Worm (Caenorhabditis elegans) whole organism, L3 larva: ENCODE data around the gene fbxc-52.

Experiments used
- R02D3.7 ChIP-seq: fragments of 150-350 bp; optimal IDR thresholded peaks from 2 replicates; lab custom pipeline; 2014; ENCODE audit warnings: missing biosample characterization, missing genetic modification characterization
- aly-2 ChIP-seq: fragments of 150-350 bp; optimal IDR thresholded peaks from 2 replicates; lab custom pipeline; 2014; ENCODE audit warnings: missing biosample characterization, missing genetic modification characterization
- ama-1 ChIP-seq: fragments of 150-350 bp; optimal IDR thresholded peaks from 2 replicates; lab custom pipeline; 2018
- ceh-28 ChIP-seq: fragments of 150-350 bp; optimal IDR thresholded peaks from 2 replicates; lab custom pipeline; 2014; ENCODE audit warnings: missing biosample characterization, missing genetic modification reagents, missing genetic modification characterization
- ceh-82 ChIP-seq: fragments of 150-350 bp; optimal IDR thresholded peaks from 2 replicates; lab custom pipeline; 2014; ENCODE audit warnings: missing biosample characterization, missing genetic modification characterization
- ceh-9 ChIP-seq: sonication (generic microtip); optimal IDR thresholded peaks from 2 replicates; lab custom pipeline; 2018; ENCODE audit warnings: missing biosample characterization, missing genetic modification characterization
- egl-27 ChIP-seq: sonication (generic microtip); optimal IDR thresholded peaks from 4 replicates; lab custom pipeline; 2017; ENCODE audit warnings: missing biosample characterization, missing genetic modification reagents, missing genetic modification characterization
- egl-5 ChIP-seq: fragments of 150-350 bp; optimal IDR thresholded peaks from 2 replicates; lab custom pipeline; 2017; ENCODE audit warnings: missing biosample characterization, missing genetic modification reagents, missing genetic modification characterization, inconsistent platforms
- elt-1 ChIP-seq: fragments of 150-350 bp; optimal IDR thresholded peaks from 2 replicates; lab custom pipeline; 2014; ENCODE audit warnings: missing biosample characterization, missing genetic modification characterization
- elt-2 ChIP-seq: sonication (generic microtip); optimal IDR thresholded peaks from 2 replicates; lab custom pipeline; 2016; ENCODE audit warnings: missing genetic modification reagents, mild to moderate bottlenecking, missing genetic modification characterization, missing compliant biosample characterization
- elt-3 ChIP-seq, 3 experiments: fragments of 150-350 bp in 1 of 3; sonication (generic microtip) in 2 of 3; optimal IDR thresholded peaks; 2 replicates in 2 of 3; 4 replicates in 1 of 3; lab custom pipeline; 2014 to 2017; ENCODE audit warnings: missing biosample characterization in 3 of 3, missing genetic modification characterization in 3 of 3
- eor-1 ChIP-seq, 2 experiments: fragments of 150-350 bp; optimal IDR thresholded peaks; 2 replicates each; lab custom pipeline; 2014 to 2018; ENCODE audit warnings: missing biosample characterization in 2 of 2, missing genetic modification characterization in 2 of 2
- fkh-10 ChIP-seq: sonication (generic microtip); optimal IDR thresholded peaks from 2 replicates; lab custom pipeline; 2017; ENCODE audit warnings: missing biosample characterization, missing genetic modification reagents, missing genetic modification characterization
- fkh-2 ChIP-seq: fragments of 150-350 bp; optimal IDR thresholded peaks from 2 replicates; lab custom pipeline; 2014; ENCODE audit warnings: missing biosample characterization, missing genetic modification reagents, missing genetic modification characterization
- fos-1 ChIP-seq: fragments of 150-350 bp; optimal IDR thresholded peaks from 2 replicates; lab custom pipeline; 2014; ENCODE audit warnings: missing biosample characterization, missing genetic modification characterization
- hmg-11 ChIP-seq: sonication (generic microtip); optimal IDR thresholded peaks from 2 replicates; lab custom pipeline; 2016; ENCODE audit warnings: missing genetic modification characterization, missing compliant biosample characterization
- lin-15B ChIP-seq: fragments of 150-350 bp; optimal IDR thresholded peaks from 2 replicates; lab custom pipeline; 2014; ENCODE audit warnings: missing biosample characterization, missing genetic modification characterization
- lin-39 ChIP-seq: fragments of 150-350 bp; optimal IDR thresholded peaks from 2 replicates; lab custom pipeline; 2018; ENCODE audit warnings: missing biosample characterization, missing genetic modification reagents, missing genetic modification characterization
- mdl-1 ChIP-seq: fragments of 150-350 bp; optimal IDR thresholded peaks from 2 replicates; lab custom pipeline; 2014; ENCODE audit warnings: missing biosample characterization, missing genetic modification characterization
- mml-1 ChIP-seq: fragments of 150-350 bp; sonication (generic microtip); optimal IDR thresholded peaks from 3 replicates; lab custom pipeline; 2014; ENCODE audit warnings: missing biosample characterization, missing genetic modification characterization
- nfya-1 ChIP-seq: sonication (generic microtip); optimal IDR thresholded peaks from 2 replicates; lab custom pipeline; 2017; ENCODE audit warnings: missing genetic modification characterization, mild to moderate bottlenecking, missing compliant biosample characterization, antibody characterized with exemption, moderate library complexity; ENCODE audit not compliant: insufficient read depth
- nhr-11 ChIP-seq: fragments of 150-350 bp; optimal IDR thresholded peaks from 2 replicates; lab custom pipeline; 2014; ENCODE audit warnings: missing biosample characterization, missing genetic modification characterization
- nhr-12 ChIP-seq: fragments of 150-350 bp; optimal IDR thresholded peaks from 2 replicates; lab custom pipeline; 2014; ENCODE audit warnings: missing biosample characterization, missing genetic modification characterization
- nhr-237 ChIP-seq: fragments of 150-350 bp; optimal IDR thresholded peaks from 2 replicates; lab custom pipeline; 2014; ENCODE audit warnings: missing biosample characterization, missing genetic modification characterization
- nhr-25 ChIP-seq: sonication (generic microtip); optimal IDR thresholded peaks from 2 replicates; lab custom pipeline; 2017; ENCODE audit warnings: missing biosample characterization, missing genetic modification characterization
- nhr-28 ChIP-seq: fragments of 150-350 bp; optimal IDR thresholded peaks from 2 replicates; lab custom pipeline; 2014; ENCODE audit warnings: missing biosample characterization, missing genetic modification characterization
- nhr-43 ChIP-seq: sonication (generic microtip); optimal IDR thresholded peaks from 2 replicates; lab custom pipeline; 2016; ENCODE audit warnings: mild to moderate bottlenecking, missing genetic modification characterization, missing compliant biosample characterization; ENCODE audit not compliant: poor library complexity, severe bottlenecking
- nhr-77 ChIP-seq: fragments of 150-350 bp; optimal IDR thresholded peaks from 2 replicates; lab custom pipeline; 2014; ENCODE audit warnings: missing biosample characterization, missing genetic modification characterization
- pha-4 ChIP-seq: fragments of 150-350 bp; optimal IDR thresholded peaks from 2 replicates; lab custom pipeline; 2014; ENCODE audit warnings: missing biosample characterization, missing genetic modification reagents, missing genetic modification characterization
- pqm-1 ChIP-seq: fragments of 150-350 bp; optimal IDR thresholded peaks from 2 replicates; lab custom pipeline; 2017; ENCODE audit warnings: missing biosample characterization, missing genetic modification characterization, inconsistent platforms
- sea-2 ChIP-seq: fragments of 150-350 bp; sonication (generic microtip); optimal IDR thresholded peaks from 4 replicates; lab custom pipeline; 2014; ENCODE audit warnings: missing biosample characterization, missing genetic modification reagents, missing genetic modification characterization
- skn-1 ChIP-seq: fragments of 150-350 bp; optimal IDR thresholded peaks from 2 replicates; lab custom pipeline; 2014; ENCODE audit warnings: missing biosample characterization, missing genetic modification characterization
- snpc-4 ChIP-seq: fragments of 150-350 bp; optimal IDR thresholded peaks from 2 replicates; lab custom pipeline; 2014; ENCODE audit warnings: missing biosample characterization, missing genetic modification characterization
- unc-39 ChIP-seq: sonication (generic microtip); optimal IDR thresholded peaks from 4 replicates; lab custom pipeline; 2017; ENCODE audit warnings: missing biosample characterization, missing genetic modification characterization
- zag-1 ChIP-seq: fragments of 150-350 bp; optimal IDR thresholded peaks from 2 replicates; lab custom pipeline; 2014; ENCODE audit warnings: missing biosample characterization, missing genetic modification characterization
- ztf-11 ChIP-seq: fragments of 150-350 bp; optimal IDR thresholded peaks from 2 replicates; lab custom pipeline; 2014; ENCODE audit warnings: missing biosample characterization, missing genetic modification characterization
- ztf-4 ChIP-seq: fragments of 150-350 bp; optimal IDR thresholded peaks from 2 replicates; lab custom pipeline; 2014; ENCODE audit warnings: missing biosample characterization, missing genetic modification characterization

Gene fbxc-52

ce11 chrII:3709255-3709654 is 7.8 kb upstream of the fbxc-52 start, which contains the start of gene srx-110:
TSS of gene srx-110 (plus strand) at chrII:3709555.
- TF ChIP-seq fkh-2 (tag; lab: Kevin White, UChicago) (no peak), elt-1 (no peak), snpc-4 (tag; lab: Kevin White, UChicago) (no peak), elt-3 (tag; optimal IDR thresholded peaks at IDR 0.05; lab: Kevin White, UChicago) (no peak), zag-1 (tag; lab: Kevin White, UChicago) (no peak), ztf-4 (tag; lab: Kevin White, UChicago) (no peak), nhr-77 (tag; lab: Kevin White, UChicago) (no peak), hmg-11 (no peak), ceh-82 (tag; lab: Kevin White, UChicago) (no peak), mdl-1 (tag; lab: Kevin White, UChicago) (no peak), nhr-43 (no peak), nhr-237 (tag; lab: Kevin White, UChicago) (no peak), sea-2 (no peak), egl-5 (tag; lab: Kevin White, UChicago) (no peak), nhr-11 (no peak), skn-1 (tag; lab: Kevin White, UChicago) (no peak), pqm-1 (tag; lab: Kevin White, UChicago) (no peak)

- TF ChIP-seq elt-3 (tag; optimal IDR thresholded peaks at IDR 0.05; lab: Kevin White, UChicago) (no peak), ceh-28 (tag; lab: Kevin White, UChicago) (no peak), unc-39 (tag; lab: Kevin White, UChicago) (no peak), mml-1 (tag; lab: Kevin White, UChicago) (no peak), snpc-4 (tag; lab: Kevin White, UChicago) (no peak), pha-4 (tag; lab: Kevin White, UChicago) (no peak), nhr-25 (tag; lab: Kevin White, UChicago) (no peak), egl-5 (tag; lab: Kevin White, UChicago) (no peak), ztf-4 (tag; lab: Kevin White, UChicago) (no peak), ama-1 (no peak), ceh-9 (tag; lab: Kevin White, UChicago) (no peak), lin-39 (tag; lab: Kevin White, UChicago) (no peak)
Measured at ce11 chrII:3711047-3711446, 6.0 kb upstream of the fbxc-52 start, which contains the start of gene fbxc-53. TSS of gene fbxc-53 (plus strand) at chrII:3711291.

ce11 chrII:3714595-3714994 is 2.5 kb upstream of the fbxc-52 start, which contains the start of gene srh-100:
TSS of gene srh-100 (minus strand) at chrII:3714695.
- TF ChIP-seq fkh-10 (GFP tag; lab: Kevin White, UChicago) (no peak), skn-1 (tag; lab: Kevin White, UChicago) (no peak), ceh-82 (tag; lab: Kevin White, UChicago) (no peak)

ce11 chrII:3716455-3716854 is 606 bp upstream of the fbxc-52 start, which contains the start of gene srh-99:
TSS of gene srh-99 (minus strand) at chrII:3716555.
- no peak for TF ChIP-seq fos-1 (tag; lab: Kevin White, UChicago)
- no peak for TF ChIP-seq ama-1
- no peak for TF ChIP-seq lin-15B (tag; lab: Kevin White, UChicago)
- TF ChIP-seq ztf-4 (tag; lab: Kevin White, UChicago), result no peak
- no peak for TF ChIP-seq elt-3 (tag; optimal IDR thresholded peaks at IDR 0.05; lab: Kevin White, UChicago)
- no peak for TF ChIP-seq ceh-28 (tag; lab: Kevin White, UChicago)
- TF ChIP-seq ztf-11 (tag; lab: Kevin White, UChicago), result no peak
- no peak for TF ChIP-seq eor-1 (tag; optimal IDR thresholded peaks at IDR 0.05; lab: Kevin White, UChicago)
- TF ChIP-seq nhr-12, result no peak
- TF ChIP-seq nhr-11, result no peak
- no peak for TF ChIP-seq nhr-43
- TF ChIP-seq fkh-10 (GFP tag; lab: Kevin White, UChicago), result no peak
- TF ChIP-seq nfya-1 (tag; lab: Kevin White, UChicago), result no peak
- TF ChIP-seq, all 47 proteins: peak for 0

ce11 chrII:3721016-3721415 is 4.0 kb downstream of the fbxc-52 start, which contains the start of gene C46E10.3:
TSS of gene C46E10.3 (plus strand) at chrII:3721316.
- TF ChIP-seq nhr-28 (tag; lab: Kevin White, UChicago), result no peak
- no peak for TF ChIP-seq zag-1 (tag; lab: Kevin White, UChicago)
- no peak for TF ChIP-seq nhr-12
- TF ChIP-seq egl-27, result no peak
- TF ChIP-seq fkh-10 (GFP tag; lab: Kevin White, UChicago), result no peak
- TF ChIP-seq fos-1 (tag; lab: Kevin White, UChicago), result no peak
- no peak for TF ChIP-seq skn-1 (tag; lab: Kevin White, UChicago)
- no peak for TF ChIP-seq R02D3.7
- TF ChIP-seq nhr-237 (tag; lab: Kevin White, UChicago), result no peak
- TF ChIP-seq mdl-1 (tag; lab: Kevin White, UChicago), result no peak
- no peak for TF ChIP-seq aly-2 (tag; lab: Kevin White, UChicago)
- TF ChIP-seq fkh-2 (tag; lab: Kevin White, UChicago), result no peak
- no peak for TF ChIP-seq elt-2 (tag; lab: Kevin White, UChicago)
- TF ChIP-seq ceh-82 (tag; lab: Kevin White, UChicago), result no peak
- TF ChIP-seq pha-4 (tag; lab: Kevin White, UChicago), result no peak
- TF ChIP-seq lin-39 (tag; lab: Kevin White, UChicago), result no peak
